Fruit fly (Drosophila melanogaster): ENCODE data around the gene gwl.

The gwl gene

dm6 chr3R:18748087-18748486 lies 1.9 kb downstream of the gwl start:
- TF ChIP-seq ttk (optimal IDR thresholded peaks at IDR 0.05) = no peak
- TF ChIP-seq h (optimal IDR thresholded peaks at IDR 0.05) = no peak
- TF ChIP-seq Myc (optimal IDR thresholded peaks at IDR 0.05) = no peak
- TF ChIP-seq psq (optimal IDR thresholded peaks at IDR 0.05) = no peak
- no peak for TF ChIP-seq insv (optimal IDR thresholded peaks at IDR 0.05)
- TF ChIP-seq Sin3A (optimal IDR thresholded peaks at IDR 0.05) = no peak

DNA sequence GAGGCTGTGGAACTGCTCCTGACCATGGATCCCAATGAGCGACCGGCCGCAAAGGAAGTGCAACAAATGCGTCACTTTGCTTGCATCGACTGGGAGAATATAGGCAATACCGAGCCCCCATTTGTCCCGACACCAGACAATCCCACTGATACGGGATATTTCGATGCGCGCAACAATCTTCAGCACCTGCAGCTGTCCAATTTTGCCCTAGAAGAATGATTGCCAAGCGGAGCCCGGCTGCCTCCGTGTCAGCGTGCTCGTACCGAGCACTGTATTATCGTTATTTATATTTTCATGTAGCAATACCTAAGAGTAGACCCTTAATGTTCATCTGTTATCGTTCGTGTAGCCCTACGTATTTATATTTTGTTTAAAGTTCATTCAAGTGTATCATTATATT lies 3.6 kb downstream of the gwl start:
- TF ChIP-seq psq (optimal IDR thresholded peaks at IDR 0.05) (no peak), h (optimal IDR thresholded peaks at IDR 0.05) (no peak), Sin3A (optimal IDR thresholded peaks at IDR 0.05) (no peak), ttk (optimal IDR thresholded peaks at IDR 0.05) (no peak), Myc (optimal IDR thresholded peaks at IDR 0.05) (no peak), insv (optimal IDR thresholded peaks at IDR 0.05) (no peak)

- TF ChIP-seq insv (optimal IDR thresholded peaks at IDR 0.05) = no peak
- TF ChIP-seq h (optimal IDR thresholded peaks at IDR 0.05) = no peak
- no peak for TF ChIP-seq psq (optimal IDR thresholded peaks at IDR 0.05)
- TF ChIP-seq Sin3A (optimal IDR thresholded peaks at IDR 0.05) = no peak
- no peak for TF ChIP-seq ttk (optimal IDR thresholded peaks at IDR 0.05)
- TF ChIP-seq Myc (optimal IDR thresholded peaks at IDR 0.05) = no peak
These were observed 12.5 kb downstream of the gwl start, which contains the start of gene Epg5 for dm6 chr3R:18758548-18759257. Epg5 (minus strand) TSS chr3R:18758873.

DNA sequence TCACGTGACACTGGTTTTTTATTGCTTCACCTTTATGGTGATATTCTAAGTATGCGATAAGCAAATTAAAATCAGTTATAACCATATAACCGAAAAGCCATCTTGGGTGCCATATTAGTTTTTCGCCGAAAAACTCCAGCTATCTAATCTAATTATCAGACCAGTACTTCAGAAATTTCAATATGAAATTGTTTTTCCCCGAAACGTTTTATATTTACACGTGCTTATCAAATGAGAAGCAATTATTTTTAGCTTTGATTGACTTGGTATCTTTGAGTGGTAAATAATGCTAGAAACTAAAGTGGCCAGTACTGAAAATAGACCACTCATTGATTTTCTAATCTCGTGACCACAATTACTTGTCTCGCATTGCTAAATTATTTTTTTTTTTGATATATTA lies 37.0 kb downstream of the gwl start:
- TF ChIP-seq Myc (optimal IDR thresholded peaks at IDR 0.05) (no peak), insv (optimal IDR thresholded peaks at IDR 0.05) (no peak), Sin3A (optimal IDR thresholded peaks at IDR 0.05) (no peak), psq (optimal IDR thresholded peaks at IDR 0.05) (no peak), ttk (optimal IDR thresholded peaks at IDR 0.05) (no peak), h (optimal IDR thresholded peaks at IDR 0.05) (no peak)

DNA sequence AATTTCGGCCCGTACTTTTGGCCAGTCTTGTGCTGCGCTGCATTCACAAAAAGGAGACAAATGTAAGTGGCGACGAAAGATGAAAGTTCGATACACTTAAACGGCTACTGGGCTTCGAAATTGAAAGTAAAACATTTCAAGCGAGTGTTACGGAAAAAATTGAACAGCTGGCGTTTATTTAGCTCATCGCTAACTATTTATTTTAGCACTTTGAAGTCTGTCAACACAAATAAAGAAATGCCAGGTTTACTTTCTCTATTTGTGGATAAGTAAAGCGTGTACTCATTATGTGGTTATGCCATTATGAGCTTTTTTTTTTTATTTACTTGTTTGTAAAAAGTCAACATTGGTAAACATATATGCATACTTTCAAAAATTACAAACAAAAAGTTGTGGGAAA lies 39.6 kb downstream of the gwl start:
- TF ChIP-seq psq (optimal IDR thresholded peaks at IDR 0.05) = no peak
- no peak for TF ChIP-seq h (optimal IDR thresholded peaks at IDR 0.05)
- no peak for TF ChIP-seq Sin3A (optimal IDR thresholded peaks at IDR 0.05)
- TF ChIP-seq Myc (optimal IDR thresholded peaks at IDR 0.05) = no peak
- TF ChIP-seq ttk (optimal IDR thresholded peaks at IDR 0.05) = no peak
- no peak for TF ChIP-seq insv (optimal IDR thresholded peaks at IDR 0.05)

- TF ChIP-seq Myc (optimal IDR thresholded peaks at IDR 0.05) (no peak), Sin3A (optimal IDR thresholded peaks at IDR 0.05) (no peak), h (optimal IDR thresholded peaks at IDR 0.05) (no peak), insv (optimal IDR thresholded peaks at IDR 0.05) (no peak), ttk (optimal IDR thresholded peaks at IDR 0.05) (no peak), psq (optimal IDR thresholded peaks at IDR 0.05) (no peak)
These were observed 41.1 kb downstream of the gwl start for dm6 chr3R:18787237-18787636.

- TF ChIP-seq Sin3A (optimal IDR thresholded peaks at IDR 0.05) (no peak), h (optimal IDR thresholded peaks at IDR 0.05) (no peak), psq (optimal IDR thresholded peaks at IDR 0.05) (no peak), ttk (optimal IDR thresholded peaks at IDR 0.05) (no peak), insv (optimal IDR thresholded peaks at IDR 0.05) (no peak), Myc (optimal IDR thresholded peaks at IDR 0.05) (no peak)
These were observed 42.4 kb downstream of the gwl start for dm6 chr3R:18788365-18789147.

dm6 chr3R:18790619-18791018 lies 44.4 kb downstream of the gwl start:
- TF ChIP-seq ttk (optimal IDR thresholded peaks at IDR 0.05) (no peak), h (optimal IDR thresholded peaks at IDR 0.05) (no peak), psq (optimal IDR thresholded peaks at IDR 0.05) (no peak), Sin3A (optimal IDR thresholded peaks at IDR 0.05) (no peak), insv (optimal IDR thresholded peaks at IDR 0.05) (no peak), Myc (optimal IDR thresholded peaks at IDR 0.05) (no peak)

dm6 chr3R:18794051-18794450 lies 47.9 kb downstream of the gwl start:
- TF ChIP-seq Myc (optimal IDR thresholded peaks at IDR 0.05) (no peak), psq (optimal IDR thresholded peaks at IDR 0.05) (no peak), Sin3A (optimal IDR thresholded peaks at IDR 0.05) (no peak), ttk (optimal IDR thresholded peaks at IDR 0.05) (no peak), h (optimal IDR thresholded peaks at IDR 0.05) (no peak), insv (optimal IDR thresholded peaks at IDR 0.05) (no peak)

DNA sequence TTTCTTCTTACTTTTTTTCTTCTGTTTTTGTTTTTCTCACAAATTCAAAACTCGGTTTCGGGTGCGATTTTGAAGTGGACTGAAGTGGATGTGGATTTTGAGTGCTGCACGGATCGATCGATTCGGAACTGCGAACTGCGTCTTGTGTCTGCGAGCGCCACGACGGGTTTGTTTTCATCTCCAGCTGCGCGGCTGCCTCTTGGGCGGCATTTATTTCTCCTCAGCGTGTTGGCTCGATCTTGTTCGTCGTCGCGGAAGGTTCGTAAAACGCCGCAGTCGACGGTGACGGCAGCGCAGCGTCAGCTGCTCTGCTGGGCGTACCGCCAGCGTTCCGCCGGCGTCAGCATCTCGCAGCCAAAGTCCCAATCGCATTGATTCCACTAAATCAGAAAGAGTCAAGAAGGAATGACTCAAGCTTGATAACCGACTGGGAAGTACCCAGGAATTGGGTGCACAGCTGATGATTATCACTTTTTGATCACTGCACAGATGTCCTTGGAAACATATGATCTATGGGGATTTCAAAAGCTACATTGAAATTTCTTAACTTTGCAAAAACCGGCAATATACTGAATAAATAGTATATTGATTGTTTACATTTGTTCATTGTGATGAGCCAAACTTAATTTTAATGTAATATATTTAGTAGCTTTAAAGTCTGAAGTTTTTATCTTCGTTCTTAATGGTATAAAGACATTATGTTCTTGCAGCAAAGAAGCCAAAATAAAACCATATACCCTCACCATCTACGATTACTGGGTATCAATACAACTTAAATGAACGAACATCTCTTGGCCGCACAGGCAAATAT lies 49.0 kb downstream of the gwl start, which contains the start of gene CG7720:
CG7720 (minus strand) TSS at position 170 of the 811 bp plus-strand sequence.
- no peak for TF ChIP-seq psq (optimal IDR thresholded peaks at IDR 0.05)
- no peak for TF ChIP-seq Sin3A (optimal IDR thresholded peaks at IDR 0.05)
- TF ChIP-seq insv (optimal IDR thresholded peaks at IDR 0.05) = no peak
- no peak for TF ChIP-seq h (optimal IDR thresholded peaks at IDR 0.05)
- no peak for TF ChIP-seq ttk (optimal IDR thresholded peaks at IDR 0.05)
- no peak for TF ChIP-seq Myc (optimal IDR thresholded peaks at IDR 0.05)

DNA sequence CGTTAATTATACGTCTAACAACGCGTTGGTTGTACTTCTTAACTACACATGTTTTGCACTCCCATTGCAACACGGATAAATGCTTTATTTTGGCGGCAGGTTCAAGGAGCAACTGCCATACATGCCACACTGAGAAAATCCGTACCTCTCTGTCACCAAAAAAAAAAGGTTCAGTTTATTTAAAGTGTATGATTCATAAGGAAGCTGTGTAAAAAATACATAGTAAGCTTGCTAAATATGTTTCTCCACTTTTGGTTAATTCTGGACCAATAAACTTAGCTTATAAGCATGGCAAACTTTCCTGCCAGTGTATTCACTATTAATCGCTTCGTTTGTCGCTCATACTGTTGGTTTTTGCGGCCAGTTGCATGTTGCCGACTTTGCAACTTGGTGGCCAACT lies 50.1 kb downstream of the gwl start:
- TF ChIP-seq ttk (optimal IDR thresholded peaks at IDR 0.05) = no peak
- TF ChIP-seq psq (optimal IDR thresholded peaks at IDR 0.05) = no peak
- no peak for TF ChIP-seq insv (optimal IDR thresholded peaks at IDR 0.05)

dm6 chr3R:18798759-18799158 lies 52.6 kb downstream of the gwl start:
- TF ChIP-seq psq (optimal IDR thresholded peaks at IDR 0.05) = no peak

Data from Kc167 (cell line).